Worm (Caenorhabditis elegans): Measurements from ENCODE around the gene srlf-13.

The srlf-13 gene

DNA sequence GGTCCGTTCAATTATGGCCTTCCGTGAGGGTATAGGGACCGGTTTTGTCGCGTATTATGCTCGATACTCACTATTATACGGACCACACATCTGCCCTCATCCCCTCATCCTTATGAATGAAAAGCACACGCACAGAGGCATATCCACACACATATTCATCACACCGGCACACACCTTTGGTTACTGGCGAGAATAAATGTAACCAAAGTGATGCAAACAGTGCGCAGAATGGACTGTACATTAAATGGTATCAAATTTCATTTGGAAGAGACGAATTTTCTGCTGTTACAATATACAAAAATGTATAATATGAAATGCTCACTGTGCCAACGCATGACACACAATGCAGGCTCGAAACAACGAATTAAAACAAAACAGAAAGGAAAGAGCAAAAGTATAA is 26.8 kb downstream of the srlf-13 start:
- no peak for TF ChIP-seq attf-6 (GFP tag; IDR thresholded peaks at IDR 0.05)
- no peak for TF ChIP-seq D2030.7 (GFP tag; IDR thresholded peaks at IDR 0.05)
- TF ChIP-seq madf-3 (GFP tag; IDR thresholded peaks at IDR 0.05) = no peak
- TF ChIP-seq bed-1 (GFP tag; IDR thresholded peaks at IDR 0.05) = no peak
- TF ChIP-seq lin-40 (tag; optimal IDR thresholded peaks at IDR 0.05) = no peak
- TF ChIP-seq dpff-1 (tag; optimal IDR thresholded peaks at IDR 0.05) = no peak
- TF ChIP-seq let-526 (GFP tag; IDR thresholded peaks at IDR 0.05) = no peak
- no peak for TF ChIP-seq xnd-1 (tag; optimal IDR thresholded peaks at IDR 0.05)
- TF ChIP-seq ceh-27 (GFP tag; optimal IDR thresholded peaks at IDR 0.05) = no peak
- TF ChIP-seq ceh-91 (GFP tag; IDR thresholded peaks at IDR 0.05) = no peak
- no peak for TF ChIP-seq akir-1 (GFP tag; optimal IDR thresholded peaks at IDR 0.05)
- TF ChIP-seq pha-4 (tag; optimal IDR thresholded peaks at IDR 0.05) = no peak
- TF ChIP-seq F33H1.4 (GFP tag; IDR thresholded peaks at IDR 0.05) = no peak
- no peak for TF ChIP-seq aptf-3 (GFP tag; IDR thresholded peaks at IDR 0.05)
- TF ChIP-seq mes-4 (tag; optimal IDR thresholded peaks at IDR 0.05) = no peak
- TF ChIP-seq Y56A3A.18 (GFP tag; IDR thresholded peaks at IDR 0.05) = no peak

DNA sequence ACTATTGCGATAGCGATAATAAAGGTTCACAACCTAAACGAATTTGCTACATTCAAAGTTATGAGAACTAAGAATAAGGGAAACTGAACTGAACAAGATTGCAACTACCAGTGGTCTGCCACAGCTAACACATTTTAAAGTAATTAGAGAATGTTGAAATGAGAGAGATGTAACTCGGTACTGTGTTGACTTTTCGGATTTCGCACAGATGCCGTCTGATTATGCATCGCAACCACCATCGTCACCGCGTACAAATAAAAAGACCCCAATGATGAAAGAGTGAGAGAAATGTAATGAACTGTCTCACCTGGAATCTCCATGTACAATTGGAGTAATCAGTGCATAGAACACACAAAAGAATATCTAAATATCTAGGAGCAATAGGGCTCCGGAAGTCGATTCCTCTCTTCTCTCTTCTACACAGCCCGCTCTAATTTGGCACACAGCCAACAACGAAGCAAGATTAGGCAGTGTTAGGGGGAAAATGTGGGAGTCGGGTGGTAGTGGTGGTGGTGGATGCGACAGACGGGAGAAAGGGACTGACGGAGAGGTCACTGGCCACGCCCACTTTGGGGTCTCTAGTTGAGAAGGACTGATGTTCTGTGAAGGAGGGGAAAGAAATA is 27.7 kb downstream of the srlf-13 start, which contains the start of gene F13E9.11:
F13E9.11 (minus strand) TSS at position 507 of the 623 bp plus-strand sequence.
- no peak for TF ChIP-seq ekl-4 (GFP tag; IDR thresholded peaks at IDR 0.05)
- TF ChIP-seq F23B12.7 (tag; optimal IDR thresholded peaks at IDR 0.05; ENCODE audit: insufficient read depth) = no peak
- TF ChIP-seq nhr-80 (tag; optimal IDR thresholded peaks at IDR 0.05) = no peak
- TF ChIP-seq dpl-1 (GFP tag; optimal IDR thresholded peaks at IDR 0.05) = no peak
- no peak for TF ChIP-seq ztf-6 (GFP tag; IDR thresholded peaks at IDR 0.05)
- TF ChIP-seq let-526 (GFP tag; IDR thresholded peaks at IDR 0.05) = no peak
- TF ChIP-seq K12H6.12 (tag; optimal IDR thresholded peaks at IDR 0.05) = no peak
- no peak for TF ChIP-seq fkh-3 (tag; optimal IDR thresholded peaks at IDR 0.05)
- TF ChIP-seq hsf-1 (GFP tag; IDR thresholded peaks at IDR 0.05) = no peak
- TF ChIP-seq zfh-2 (GFP tag; conservative IDR thresholded peaks at IDR 0.05) = no peak; the same call in 1 of the 2 replicates
- no peak for TF ChIP-seq ceh-58 (GFP tag; IDR thresholded peaks at IDR 0.05)
- TF ChIP-seq B0035.1 (tag; optimal IDR thresholded peaks at IDR 0.05) = no peak
- no peak for TF ChIP-seq B0336.3 (GFP tag; IDR thresholded peaks at IDR 0.05)
- no peak for TF ChIP-seq T07F8.4 (tag; optimal IDR thresholded peaks at IDR 0.05)
- TF ChIP-seq C06A6.2 (GFP tag; conservative IDR thresholded peaks at IDR 0.05) = no peak

- TF ChIP-seq dox-1 (GFP tag; IDR thresholded peaks at IDR 0.05) = no peak
- TF ChIP-seq die-1 (tag; optimal IDR thresholded peaks at IDR 0.05) = no peak
- no peak for TF ChIP-seq F49E8.2 (tag; optimal IDR thresholded peaks at IDR 0.05; ENCODE audit: insufficient read depth)
- TF ChIP-seq chd-7 (tag; optimal IDR thresholded peaks at IDR 0.05) = no peak
These were observed 28.9 kb downstream of the srlf-13 start for ce11 chrIV:10867370-10868146.

DNA sequence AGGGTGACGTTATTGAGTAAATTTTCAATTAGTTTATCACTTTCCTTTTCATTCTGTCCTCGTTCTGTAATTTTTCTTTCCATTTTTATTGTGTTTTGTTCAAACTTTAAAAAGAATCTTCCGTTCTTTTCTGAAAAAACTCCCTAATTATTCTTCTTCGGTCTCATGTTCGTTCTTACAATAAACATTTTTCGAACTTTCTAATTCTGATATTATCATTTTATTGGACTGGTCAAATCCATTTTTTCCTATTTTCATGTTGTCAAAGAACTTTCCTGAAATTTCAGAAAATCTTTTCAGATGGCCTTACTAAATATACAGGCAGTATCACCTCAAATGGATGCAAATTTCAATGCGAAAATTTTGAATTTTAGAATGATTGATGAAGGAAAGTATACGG is 32.4 kb downstream of the srlf-13 start, which contains the start of gene nish-1:
nish-1 (plus strand) TSS at position 301 of the 400 bp plus-strand sequence.
- no peak for TF ChIP-seq unc-62 (GFP tag; optimal IDR thresholded peaks at IDR 0.05)
- no peak for TF ChIP-seq rec-8 (tag; optimal IDR thresholded peaks at IDR 0.05)
- TF ChIP-seq ekl-4 (GFP tag; IDR thresholded peaks at IDR 0.05) = no peak
- no peak for TF ChIP-seq F55B11.4 (tag; optimal IDR thresholded peaks at IDR 0.05; ENCODE audit: borderline replicate concordance, insufficient read depth)
- no peak for TF ChIP-seq Y53G8AR.9 (GFP tag; conservative IDR thresholded peaks at IDR 0.05)
- TF ChIP-seq madf-8 (GFP tag; conservative IDR thresholded peaks at IDR 0.05) = no peak
- TF ChIP-seq unc-130 (GFP tag; optimal IDR thresholded peaks at IDR 0.05) = no peak
- no peak for TF ChIP-seq egrh-3 (GFP tag; IDR thresholded peaks at IDR 0.05)
- no peak for TF ChIP-seq K12H6.12 (tag; optimal IDR thresholded peaks at IDR 0.05)
- TF ChIP-seq nfya-2 (GFP tag; IDR thresholded peaks at IDR 0.05) = no peak
- no peak for TF ChIP-seq die-1 (tag; optimal IDR thresholded peaks at IDR 0.05)
- TF ChIP-seq efl-1 (GFP tag; optimal IDR thresholded peaks at IDR 0.05) = no peak
- no peak for TF ChIP-seq D2030.7 (GFP tag; IDR thresholded peaks at IDR 0.05)
- TF ChIP-seq chd-7 (tag; optimal IDR thresholded peaks at IDR 0.05) = no peak
- TF ChIP-seq F57A8.1 (GFP tag; optimal IDR thresholded peaks at IDR 0.05) = no peak

Data from whole organism, young adult.